Fruit fly (Drosophila melanogaster): ENCODE results near the gene ICA69.

- TF ChIP-seq sv (GFP tag; optimal IDR thresholded peaks at IDR 0.05) (no peak), ey (GFP tag; optimal IDR thresholded peaks at IDR 0.05) (no peak), Hnf4 (GFP tag; optimal IDR thresholded peaks at IDR 0.05) (no peak), lola (GFP tag; optimal IDR thresholded peaks at IDR 0.05) (no peak), dmrt93B (GFP tag; optimal IDR thresholded peaks at IDR 0.05) (no peak), OdsH (GFP tag; optimal IDR thresholded peaks at IDR 0.05) (no peak), jim (GFP tag; optimal IDR thresholded peaks at IDR 0.05) (no peak), brk (GFP tag; optimal IDR thresholded peaks at IDR 0.05) (no peak), GATAd (GFP tag; optimal IDR thresholded peaks at IDR 0.05) (no peak)
Measured at dm6 chr3L:21118602-21119001, 12.6 kb upstream of the ICA69 start.
